Worm (Caenorhabditis elegans) whole organism, young adult: Measurements from ENCODE around the gene W03G11.3.

Experiments used
- B0035.1 ChIP-seq: sonication (generic microtip); optimal IDR thresholded peaks from 2 replicates; lab custom pipeline; 2016; ENCODE audit warnings: missing genetic modification characterization, mild to moderate bottlenecking, missing compliant biosample characterization, missing genotype, missing genetic modification reagents
- F52B5.7 ChIP-seq: sonication (generic microtip); optimal IDR thresholded peaks from 2 replicates; lab custom pipeline; 2016; ENCODE audit warnings: mild to moderate bottlenecking, missing genetic modification characterization, missing compliant biosample characterization
- K11D2.4 ChIP-seq: fragments of 200-800 bp; sonication (Bioruptor generic); IDR thresholded peaks from 2 replicates; pipeline ENCODE4 v1.3.6; 2022; ENCODE audit warnings: missing genetic modification reagents, missing genetic modification characterization, missing compliant biosample characterization
- Y53G8AR.9 ChIP-seq: fragments of 200-800 bp; sonication (Bioruptor generic); conservative IDR thresholded peaks from 2 replicates; pipeline ENCODE4 v1.3.6; 2022; ENCODE audit warnings: missing genetic modification reagents, missing genetic modification characterization, missing compliant biosample characterization
- atf-7 ChIP-seq: sonication (generic microtip); optimal IDR thresholded peaks from 2 replicates; lab custom pipeline; 2017; ENCODE audit warnings: mild to moderate bottlenecking, missing genetic modification characterization, missing compliant biosample characterization
- cebp-1 ChIP-seq, 2 experiments: fragments of 200-800 bp in 1 of 2; sonication (Bioruptor generic) in 1 of 2; sonication (generic microtip) in 1 of 2; IDR thresholded peaks in 1 of 2; optimal IDR thresholded peaks in 1 of 2; 2 replicates each; pipeline versions ENCODE4 v1.3.6 to Lab custom; 2017 to 2022; ENCODE audit warnings: missing compliant biosample characterization in 2 of 2, missing genetic modification characterization in 2 of 2, mild to moderate bottlenecking in 1 of 2, missing genetic modification reagents in 1 of 2, moderate library complexity in 1 of 2
- ceh-79 ChIP-seq: sonication (generic microtip); optimal IDR thresholded peaks from 2 replicates; lab custom pipeline; 2017; ENCODE audit warnings: mild to moderate bottlenecking, missing genetic modification characterization, missing compliant biosample characterization
- egl-18 ChIP-seq: fragments of 200-800 bp; sonication (Bioruptor generic); IDR thresholded peaks from 2 replicates; pipeline ENCODE4 v1.3.6; 2022; ENCODE audit warnings: missing genetic modification reagents, missing genetic modification characterization, missing compliant biosample characterization
- nhr-90 ChIP-seq: sonication (generic microtip); optimal IDR thresholded peaks from 2 replicates; lab custom pipeline; 2016; ENCODE audit warnings: missing genotype, mild to moderate bottlenecking, missing genetic modification characterization, missing compliant biosample characterization
- unc-62 ChIP-seq: fragments of 150-350 bp; optimal IDR thresholded peaks from 2 replicates; lab custom pipeline; 2014; ENCODE audit warnings: missing biosample characterization, missing genetic modification reagents, missing genetic modification characterization
- zim-3 ChIP-seq: sonication (generic microtip); optimal IDR thresholded peaks from 2 replicates; lab custom pipeline; 2017; ENCODE audit warnings: mild to moderate bottlenecking, missing genetic modification characterization, moderate library complexity, missing compliant biosample characterization

DNA sequence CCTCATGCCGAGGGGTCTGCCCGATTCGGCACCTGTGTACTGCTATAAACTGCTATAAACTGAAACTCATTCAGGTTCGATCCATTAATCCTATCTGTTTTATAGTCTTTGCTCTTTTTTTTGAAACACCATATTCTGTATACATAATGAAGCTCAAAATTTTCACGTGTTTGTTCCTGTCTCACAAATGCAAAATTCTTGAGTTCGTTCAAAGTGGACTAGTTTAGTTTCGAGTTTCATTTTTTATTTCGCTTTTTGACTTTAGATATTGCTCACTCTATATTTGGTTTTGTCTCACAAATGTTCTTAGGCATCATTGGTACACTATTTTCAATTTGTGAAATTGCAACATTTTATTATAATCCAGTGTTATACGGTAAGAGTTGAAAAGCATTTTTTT lies 17.7 kb upstream of the W03G11.3 start, which contains the start of gene lgc-17:
- TF ChIP-seq ceh-79 (tag; lab: Kevin White, UChicago) (no peak), cebp-1 (GFP tag; IDR thresholded peaks at IDR 0.05; lab: Robert Waterston, UW) (no peak), cebp-1 (tag; optimal IDR thresholded peaks at IDR 0.05; lab: Kevin White, UChicago) (no peak), egl-18 (GFP tag; lab: Robert Waterston, UW) (no peak), K11D2.4 (no peak), unc-62 (GFP tag; lab: Kevin White, UChicago) (no peak), B0035.1 (tag; lab: Kevin White, UChicago) (no peak), nhr-90 (no peak), zim-3 (tag; lab: Kevin White, UChicago) (no peak), atf-7 (tag; lab: Kevin White, UChicago) (no peak), Y53G8AR.9 (GFP tag; lab: Robert Waterston, UW) (no peak), F52B5.7 (tag; lab: Kevin White, UChicago) (no peak)
